In genomic region chrV:1017196-1017595, ce11 we compare ENCODE assay signal across 3 worm cellular contexts.
A peak's percentile ranks its signal among the peaks of the same experiment; 100 is the strongest.
TF ChIP-seq lines count a peak whose summit lies in the region.

No protein-coding gene starts in this region.

TF ChIP-seq in whole organism, L3 larva, 47 proteins besides CTCF, POLR2A, EP300 and RAD21:
- no peak for TF ChIP-seq egl-5 (tag; optimal IDR thresholded peaks at IDR 0.05; lab: Kevin White, UChicago)
- TF ChIP-seq nfya-1 (tag; optimal IDR thresholded peaks at IDR 0.05; lab: Kevin White, UChicago; ENCODE audit: insufficient read depth), result peak; percentile 91

TF ChIP-seq in whole organism, late embryonic, 69 proteins besides CTCF, POLR2A, EP300 and RAD21:
- no peak for TF ChIP-seq rnt-1 (tag; optimal IDR thresholded peaks at IDR 0.05; lab: Kevin White, UChicago)
- peak; percentile 76 for TF ChIP-seq nfya-1 (tag; optimal IDR thresholded peaks at IDR 0.05; lab: Kevin White, UChicago)
TF ChIP-seq in whole organism, late embryonic: peak in this region for 1.

TF ChIP-seq in whole organism, young adult, 124 proteins besides CTCF, POLR2A, EP300 and RAD21:
- peak; percentile 77 for TF ChIP-seq nfyb-1 (GFP tag; IDR thresholded peaks at IDR 0.05; lab: Robert Waterston, UW)
- no peak for TF ChIP-seq F57C9.4 (tag; optimal IDR thresholded peaks at IDR 0.05; lab: Kevin White, UChicago)
- no peak for TF ChIP-seq chd-7 (tag; optimal IDR thresholded peaks at IDR 0.05; lab: Kevin White, UChicago)
- TF ChIP-seq ceh-100 (GFP tag; IDR thresholded peaks at IDR 0.05; lab: Robert Waterston, UW), result no peak
